Fruit fly (Drosophila melanogaster) whole organism, adult: ENCODE results near the gene Dbct.

ENCODE experiments used
- CG11617 ChIP-seq: fragments of 200-800 bp; sonication (Bioruptor generic); optimal IDR thresholded peaks from 2 replicates; lab custom pipeline; 2017; ENCODE audit warnings: mild to moderate bottlenecking, missing biosample characterization, missing genetic modification reagents, missing genetic modification characterization
- CG12768 ChIP-seq: fragments of 200-800 bp; sonication (Bioruptor generic); optimal IDR thresholded peaks from 2 replicates; lab custom pipeline; 2017; ENCODE audit warnings: missing biosample characterization, missing genetic modification characterization, mild to moderate bottlenecking, moderate library complexity, missing genetic modification reagents
- CG14711 ChIP-seq: fragments of 200-800 bp; sonication (Bioruptor generic); optimal IDR thresholded peaks from 2 replicates; lab custom pipeline; 2018; ENCODE audit warnings: missing biosample characterization, mild to moderate bottlenecking, missing genetic modification characterization, moderate library complexity
- CG1620 ChIP-seq: fragments of 200-800 bp; sonication (Bioruptor generic); optimal IDR thresholded peaks from 2 replicates; lab custom pipeline; 2016; ENCODE audit warnings: missing biosample characterization, missing genetic modification characterization
- CG7045 ChIP-seq: fragments of 200-800 bp; sonication (Bioruptor generic); optimal IDR thresholded peaks from 2 replicates; lab custom pipeline; 2017; ENCODE audit warnings: missing biosample characterization, mild to moderate bottlenecking, missing genetic modification characterization
- CG7101 ChIP-seq: fragments of 200-800 bp; sonication (Bioruptor generic); optimal IDR thresholded peaks from 2 replicates; lab custom pipeline; 2018; ENCODE audit warnings: missing biosample characterization, mild to moderate bottlenecking, missing genetic modification characterization, moderate library complexity
- Clk ChIP-seq: fragments of 200-800 bp; sonication (Bioruptor generic); optimal IDR thresholded peaks from 2 replicates; lab custom pipeline; 2017; ENCODE audit warnings: missing biosample characterization, missing genetic modification characterization
- Crg-1 ChIP-seq: fragments of 200-800 bp; sonication (Bioruptor generic); optimal IDR thresholded peaks from 2 replicates; lab custom pipeline; 2016; ENCODE audit warnings: missing biosample characterization, missing genetic modification characterization
- Hr96 ChIP-seq: fragments of 200-800 bp; sonication (Bioruptor generic); optimal IDR thresholded peaks from 2 replicates; lab custom pipeline; 2016; ENCODE audit warnings: missing biosample characterization, missing genetic modification characterization
- bab1 ChIP-seq: fragments of 200-800 bp; sonication (Bioruptor generic); optimal IDR thresholded peaks from 3 replicates; lab custom pipeline; 2019; ENCODE audit warnings: missing biosample characterization, mild to moderate bottlenecking, missing genetic modification characterization, moderate library complexity
- kay ChIP-seq: fragments of 200-800 bp; sonication (Bioruptor generic); peaks from one replicate; lab custom pipeline; 2016; ENCODE audit warnings: missing biosample characterization, missing genetic modification characterization, borderline replicate concordance
- ovo ChIP-seq: fragments of 200-800 bp; sonication (Bioruptor generic); optimal IDR thresholded peaks from 2 replicates; lab custom pipeline; 2016; ENCODE audit warnings: missing biosample characterization, missing genetic modification characterization
- tj ChIP-seq: fragments of 200-800 bp; sonication (Bioruptor generic); optimal IDR thresholded peaks from 3 replicates; lab custom pipeline; 2017; ENCODE audit warnings: missing biosample characterization, mild to moderate bottlenecking, missing genetic modification characterization, moderate library complexity

DNA sequence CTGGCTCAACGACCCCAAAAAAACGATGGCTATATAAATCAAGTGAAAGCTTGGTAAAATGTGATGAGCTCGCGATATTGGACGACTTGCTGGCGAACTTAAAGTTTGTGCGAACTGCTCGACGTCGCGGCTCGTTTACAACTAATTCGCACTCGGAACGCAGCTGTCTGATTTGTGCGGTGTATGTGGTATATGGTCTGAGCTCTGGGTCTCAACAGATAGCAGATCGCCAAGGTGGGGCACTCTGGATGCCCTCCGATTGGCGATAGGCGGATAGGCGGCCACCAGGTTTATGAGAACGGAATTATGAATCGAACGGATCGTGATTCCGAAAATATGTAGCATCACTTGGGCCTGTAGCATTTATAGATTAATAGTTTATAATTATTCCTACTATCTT lies 30.5 kb downstream of the Dbct start, which contains the start of gene Cyp4s3:
- TF ChIP-seq CG14711 (tag; lab: Kevin White, UChicago) = no peak
- no peak for TF ChIP-seq Clk
- TF ChIP-seq tj = peak; percentile 70
- no peak for TF ChIP-seq CG1620
- TF ChIP-seq CG7101 (tag; lab: Kevin White, UChicago) = no peak
- TF ChIP-seq CG11617 = no peak
- no peak for TF ChIP-seq kay
- TF ChIP-seq ovo = no peak
- TF ChIP-seq Hr96 (GFP tag; lab: Kevin White, UChicago) = no peak
- TF ChIP-seq Crg-1 (GFP tag; lab: Kevin White, UChicago) = no peak
- TF ChIP-seq CG12768 = no peak
- TF ChIP-seq bab1 (GFP tag; lab: Kevin White, UChicago) = no peak
- TF ChIP-seq CG7045 = no peak
